Fruit fly (Drosophila melanogaster): ENCODE measurements around the gene rg.
A peak's percentile ranks its signal among the peaks of the same experiment; 100 is the strongest.

Gene rg

DNA sequence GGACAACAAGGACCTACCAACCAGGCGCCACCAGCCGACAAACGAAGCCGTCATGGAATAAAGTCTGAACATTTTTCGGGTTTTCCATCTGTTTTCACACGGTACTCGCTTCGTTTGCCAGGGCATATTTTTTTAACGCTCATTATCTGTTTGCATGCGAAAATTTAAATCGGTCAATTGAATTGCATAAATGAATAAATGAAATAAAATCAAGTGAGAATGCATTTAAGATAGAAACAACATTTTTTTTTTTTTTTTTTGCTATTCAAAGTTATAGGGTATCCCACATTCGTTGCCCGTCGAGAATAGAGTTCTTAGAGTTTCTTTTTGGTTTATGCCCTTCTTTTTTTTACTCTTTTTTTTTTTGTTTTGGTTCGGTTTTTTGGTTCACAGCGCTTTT is 200.3 kb downstream of the rg start (continued):
- TF ChIP-seq lola (GFP tag; optimal IDR thresholded peaks at IDR 0.05) (no peak), Neu2 (GFP tag; optimal IDR thresholded peaks at IDR 0.05; ENCODE audit: borderline replicate concordance) (peak; percentile 42), CG3995 (GFP tag; optimal IDR thresholded peaks at IDR 0.05) (no peak), CG13424 (tag; optimal IDR thresholded peaks at IDR 0.05) (peak; percentile 70), Sox100B (GFP tag; optimal IDR thresholded peaks at IDR 0.05) (peak; percentile 23), CG18599 (GFP tag; optimal IDR thresholded peaks at IDR 0.05) (peak; percentile 77), CG17359 (tag; optimal IDR thresholded peaks at IDR 0.05) (peak; percentile 68), org-1 (GFP tag; optimal IDR thresholded peaks at IDR 0.05) (peak; percentile 10), CG6854 (GFP tag; optimal IDR thresholded peaks at IDR 0.05) (no peak), ttk (GFP tag; IDR thresholded peaks at IDR 0.05) (peak; percentile 34; the same call in 1 of the 2 replicates), BtbVII (GFP tag; optimal IDR thresholded peaks at IDR 0.05) (peak; percentile 17), Drgx (GFP tag; IDR thresholded peaks at IDR 0.05) (no peak), tio (GFP tag; optimal IDR thresholded peaks at IDR 0.05) (no peak), Doc3 (GFP tag; IDR thresholded peaks at IDR 0.05; ENCODE audit: partially characterized antibody) (no peak), CG1024 (GFP tag; IDR thresholded peaks at IDR 0.05) (no peak), Deaf1 (tag; optimal IDR thresholded peaks at IDR 0.05) (peak; percentile 38), knrl (GFP tag; IDR thresholded peaks at IDR 0.05; ENCODE audit: partially characterized antibody) (no peak), CG9437 (GFP tag; optimal IDR thresholded peaks at IDR 0.05) (no peak), CG15514 (GFP tag; optimal IDR thresholded peaks at IDR 0.05) (peak; percentile 47), scrt (GFP tag; optimal IDR thresholded peaks at IDR 0.05) (peak; percentile 20), sug (tag; optimal IDR thresholded peaks at IDR 0.05) (peak; percentile 29), CoRest (tag; optimal IDR thresholded peaks at IDR 0.05) (peak; percentile 40), dmrt99B (tag; optimal IDR thresholded peaks at IDR 0.05) (peak; percentile 64), D (optimal IDR thresholded peaks at IDR 0.05) (no peak), D (GFP tag; optimal IDR thresholded peaks at IDR 0.05) (peak; percentile 27), sisA (GFP tag; IDR thresholded peaks at IDR 0.05) (peak; percentile 54), H2.0 (GFP tag; IDR thresholded peaks at IDR 0.05) (0 out of 2 replicates have a peak, but pooled peaks have one; percentile 30), CG12155 (GFP tag; optimal IDR thresholded peaks at IDR 0.05) (peak; percentile 34), phol (tag; optimal IDR thresholded peaks at IDR 0.05) (peak; percentile 65), zfh2 (GFP tag; optimal IDR thresholded peaks at IDR 0.05) (peak; percentile 13), ap (GFP tag; IDR thresholded peaks at IDR 0.05) (no peak), sna (GFP tag; IDR thresholded peaks at IDR 0.05; ENCODE audit: partially characterized antibody) (no peak), pho (GFP tag; optimal IDR thresholded peaks at IDR 0.05) (peak; percentile 55), Pdp1 (GFP tag; optimal IDR thresholded peaks at IDR 0.05) (peak; percentile 0 to 29), CG30403 (GFP tag; optimal IDR thresholded peaks at IDR 0.05) (peak; percentile 46), CG1233 (GFP tag; optimal IDR thresholded peaks at IDR 0.05) (peak; percentile 41), CG8944 (GFP tag; optimal IDR thresholded peaks at IDR 0.05) (peak; percentile 16), CG18619 (GFP tag; optimal IDR thresholded peaks at IDR 0.05) (no peak), CG1792 (GFP tag; optimal IDR thresholded peaks at IDR 0.05) (peak; percentile 15), dpn (GFP tag; optimal IDR thresholded peaks at IDR 0.05) (peak; percentile 18 to 34), lmd (GFP tag; IDR thresholded peaks at IDR 0.05) (peak; percentile 32; the same call in 1 of the 2 replicates), Hmr (GFP tag; optimal IDR thresholded peaks at IDR 0.05) (peak; percentile 61), unc-4 (GFP tag; IDR thresholded peaks at IDR 0.05; ENCODE audit: partially characterized antibody) (no peak), Rx (GFP tag; IDR thresholded peaks at IDR 0.05) (no peak), Fer1 (GFP tag; optimal IDR thresholded peaks at IDR 0.05) (peak; percentile 68), CG11696 (GFP tag; IDR thresholded peaks at IDR 0.05) (no peak), CG16813 (GFP tag; IDR thresholded peaks at IDR 0.05; ENCODE audit: partially characterized antibody) (no peak), Sry-δ (GFP tag; optimal IDR thresholded peaks at IDR 0.05) (peak; percentile 18), cad (GFP tag; optimal IDR thresholded peaks at IDR 0.05) (no peak), CG7786 (GFP tag; optimal IDR thresholded peaks at IDR 0.05) (peak; percentile 45)

All from whole organism, embryonic.